Worm (Caenorhabditis elegans) whole organism, late embryonic: Measurements from ENCODE around the gene cpsf-1.

Experiments
- ama-1 ChIP-seq: fragments of 150-350 bp; optimal IDR thresholded peaks from 2 replicates; lab custom pipeline; 2014
- nhr-11 ChIP-seq: fragments of 150-350 bp; optimal IDR thresholded peaks from 2 replicates; lab custom pipeline; 2014; ENCODE audit warnings: missing biosample characterization, missing genetic modification characterization
- pat-9 ChIP-seq: fragments of 200-800 bp; sonication (Bioruptor generic); optimal IDR thresholded peaks from 2 replicates; lab custom pipeline; 2018; ENCODE audit warnings: mild to moderate bottlenecking, missing genetic modification characterization, moderate library complexity, missing compliant biosample characterization

ce11 chrIV:2037497-2037896 is 4.7 kb upstream of the cpsf-1 start:
- TF ChIP-seq pat-9 (tag; lab: Kevin White, UChicago) (no peak), ama-1 (lab: Kevin White, UChicago) (no peak), nhr-11 (no peak)
